Fruit fly (Drosophila melanogaster): Measurements from ENCODE around the gene Alp11.

The Alp11 gene

dm6 chrX:15599697-15600096 lies 12.2 kb downstream of the Alp11 start (continued):
- peak; percentile 65; the same call in 1 of the 2 replicates for TF ChIP-seq Drgx (GFP tag; IDR thresholded peaks at IDR 0.05)
- TF ChIP-seq Rfx (GFP tag; IDR thresholded peaks at IDR 0.05), result peak; percentile 75
- peak; percentile 23 for TF ChIP-seq CG15601 (tag; optimal IDR thresholded peaks at IDR 0.05)
- 0 out of 2 replicates have a peak, but pooled peaks have one; percentile 26 for TF ChIP-seq sens-2 (GFP tag; IDR thresholded peaks at IDR 0.05)
- TF ChIP-seq Atf-2 (GFP tag; optimal IDR thresholded peaks at IDR 0.05), result peak; percentile 32
- TF ChIP-seq otp (GFP tag; IDR thresholded peaks at IDR 0.05), result 0 out of 3 replicates have a peak, but pooled peaks have one; percentile 29
- no peak for TF ChIP-seq fd102C (GFP tag; optimal IDR thresholded peaks at IDR 0.05)
- peak; percentile 43; the same call in 1 of the 2 replicates for TF ChIP-seq Oaz (GFP tag; IDR thresholded peaks at IDR 0.05)
- TF ChIP-seq HLH54F (GFP tag; optimal IDR thresholded peaks at IDR 0.05), result peak; percentile 31
- TF ChIP-seq Elba2 (GFP tag; optimal IDR thresholded peaks at IDR 0.05), result no peak
- peak; percentile 71 for TF ChIP-seq vvl (GFP tag; IDR thresholded peaks at IDR 0.05)
- peak; percentile 25 for TF ChIP-seq ems (GFP tag; optimal IDR thresholded peaks at IDR 0.05)
- TF ChIP-seq crc (GFP tag; optimal IDR thresholded peaks at IDR 0.05), result peak; percentile 32
- no peak for TF ChIP-seq sug (tag; optimal IDR thresholded peaks at IDR 0.05)
- TF ChIP-seq cad (GFP tag; optimal IDR thresholded peaks at IDR 0.05), result no peak
- peak; percentile 26; the same call in 1 of the 2 replicates for TF ChIP-seq ro (GFP tag; IDR thresholded peaks at IDR 0.05)
- TF ChIP-seq CG14710 (tag; optimal IDR thresholded peaks at IDR 0.05), result peak; percentile 0
- TF ChIP-seq CHES-1-like (GFP tag; optimal IDR thresholded peaks at IDR 0.05), result peak; percentile 12
- peak; percentile 30 for TF ChIP-seq CG15514 (GFP tag; optimal IDR thresholded peaks at IDR 0.05)
- no peak for TF ChIP-seq CG10274 (GFP tag; optimal IDR thresholded peaks at IDR 0.05)
- no peak for TF ChIP-seq tup (GFP tag; optimal IDR thresholded peaks at IDR 0.05)
- TF ChIP-seq Xrp1 (GFP tag; IDR thresholded peaks at IDR 0.05), result peak; percentile 48; the same call in 1 of the 2 replicates
- peak; percentile 7 for TF ChIP-seq CG12744 (GFP tag; optimal IDR thresholded peaks at IDR 0.05)
- peak; percentile 33 for TF ChIP-seq CG5180 (GFP tag; optimal IDR thresholded peaks at IDR 0.05)
- no peak for TF ChIP-seq pan (optimal IDR thresholded peaks at IDR 0.05)
- TF ChIP-seq pan (GFP tag; optimal IDR thresholded peaks at IDR 0.05 in 1 of 2, IDR thresholded peaks at IDR 0.05 in 1 of 2), result peak in 1 of 2 experiments; percentile 82
- TF ChIP-seq jigr1 (GFP tag; IDR thresholded peaks at IDR 0.05), result no peak
- peak; percentile 52 for TF ChIP-seq B-H1 (GFP tag; IDR thresholded peaks at IDR 0.05)
- peak; percentile 12 to 40 for TF ChIP-seq chif (GFP tag; optimal IDR thresholded peaks at IDR 0.05)
- TF ChIP-seq CG13775 (GFP tag; optimal IDR thresholded peaks at IDR 0.05), result no peak
- peak; percentile 44 for TF ChIP-seq pnt (GFP tag; optimal IDR thresholded peaks at IDR 0.05)
- peak; percentile 35; the same call in 1 of the 2 replicates for TF ChIP-seq wdn (GFP tag; IDR thresholded peaks at IDR 0.05)
- TF ChIP-seq Optix (GFP tag; IDR thresholded peaks at IDR 0.05), result peak; percentile 24; the same call in 1 of the 3 replicates
- TF ChIP-seq Fer2 (tag; optimal IDR thresholded peaks at IDR 0.05), result no peak
- TF ChIP-seq Hmr (GFP tag; optimal IDR thresholded peaks at IDR 0.05), result peak; percentile 28
- TF ChIP-seq Hr51 (GFP tag; optimal IDR thresholded peaks at IDR 0.05), result peak in 1 of 2 experiments; percentile 72
- no peak for TF ChIP-seq CG13894 (tag; optimal IDR thresholded peaks at IDR 0.05)
- peak; percentile 48; the same call in 1 of the 3 replicates for TF ChIP-seq CG2889 (GFP tag; IDR thresholded peaks at IDR 0.05)
- no peak for TF ChIP-seq gt (GFP tag; IDR thresholded peaks at IDR 0.05)
- TF ChIP-seq fu2 (GFP tag; optimal IDR thresholded peaks at IDR 0.05), result peak; percentile 31
- no peak for TF ChIP-seq CG11696 (GFP tag; IDR thresholded peaks at IDR 0.05)
- peak; percentile 44; the same call in 1 of the 2 replicates for TF ChIP-seq ap (GFP tag; IDR thresholded peaks at IDR 0.05)
- peak; percentile 68 for TF ChIP-seq Ptx1 (GFP tag; IDR thresholded peaks at IDR 0.05)
- TF ChIP-seq CG15011 (GFP tag; optimal IDR thresholded peaks at IDR 0.05), result no peak
- peak; percentile 36 for TF ChIP-seq MTF-1 (GFP tag; optimal IDR thresholded peaks at IDR 0.05; ENCODE audit: borderline replicate concordance)
- no peak for TF ChIP-seq tna (GFP tag; IDR thresholded peaks at IDR 0.05; ENCODE audit: partially characterized antibody)
- no peak for TF ChIP-seq Lim3 (GFP tag; IDR thresholded peaks at IDR 0.05)
- TF ChIP-seq Dll (GFP tag; IDR thresholded peaks at IDR 0.05; ENCODE audit: partially characterized antibody), result no peak
- peak; percentile 23 for TF ChIP-seq CG8388 (GFP tag; optimal IDR thresholded peaks at IDR 0.05)
- peak; percentile 75 for TF ChIP-seq Sox102F (GFP tag; optimal IDR thresholded peaks at IDR 0.05)
- peak; percentile 55 for TF ChIP-seq CG4730 (GFP tag; IDR thresholded peaks at IDR 0.05)

Measured in whole organism, embryonic.